Fruit fly (Drosophila melanogaster) whole organism, pupa: ENCODE data around the gene CG14459.

Source experiments
- CG10348 ChIP-seq: fragments of 200-800 bp; sonication (Bioruptor generic); IDR thresholded peaks from 2 replicates; pipeline ENCODE4 v1.3.6; 2022; ENCODE audit warnings: missing biosample characterization, missing genetic modification characterization
- CG12605 ChIP-seq: fragments of 200-800 bp; sonication (Bioruptor generic); IDR thresholded peaks from 2 replicates; pipeline ENCODE4 v1.3.6; 2022; ENCODE audit warnings: missing biosample characterization, missing genetic modification characterization
- CG13204 ChIP-seq: fragments of 200-800 bp; sonication (Bioruptor generic); optimal IDR thresholded peaks from 2 replicates; lab custom pipeline; 2018; ENCODE audit warnings: missing biosample characterization, mild to moderate bottlenecking, missing genetic modification characterization, moderate library complexity
- CG14655 ChIP-seq: fragments of 200-800 bp; sonication (Bioruptor generic); optimal IDR thresholded peaks from 3 replicates; lab custom pipeline; 2017; ENCODE audit warnings: mild to moderate bottlenecking, missing biosample characterization, missing genetic modification reagents, missing genetic modification characterization
- CG15710 ChIP-seq: fragments of 200-800 bp; sonication (Bioruptor generic); optimal IDR thresholded peaks from 2 replicates; lab custom pipeline; 2018; ENCODE audit warnings: missing biosample characterization, mild to moderate bottlenecking, missing genetic modification characterization, moderate library complexity
- CG32121 ChIP-seq: fragments of 200-800 bp; sonication (Bioruptor generic); IDR thresholded peaks from 2 replicates; pipeline ENCODE4 v1.3.6; 2022; ENCODE audit warnings: missing biosample characterization, missing genetic modification characterization
- CG34367 ChIP-seq: fragments of 200-800 bp; sonication (Bioruptor generic); optimal IDR thresholded peaks from 2 replicates; lab custom pipeline; 2018; ENCODE audit warnings: missing biosample characterization, mild to moderate bottlenecking, missing genetic modification characterization
- CG8159 ChIP-seq: fragments of 200-800 bp; sonication (Bioruptor generic); optimal IDR thresholded peaks from 3 replicates; lab custom pipeline; 2018; ENCODE audit warnings: missing biosample characterization, mild to moderate bottlenecking, missing genetic modification characterization, moderate library complexity
- CG8301 ChIP-seq: fragments of 200-800 bp; sonication (Bioruptor generic); optimal IDR thresholded peaks from 2 replicates; lab custom pipeline; 2018; ENCODE audit warnings: missing biosample characterization, mild to moderate bottlenecking, missing genetic modification characterization
- CG9948 ChIP-seq: fragments of 200-800 bp; sonication (Bioruptor generic); optimal IDR thresholded peaks from 2 replicates; lab custom pipeline; 2018; ENCODE audit warnings: missing biosample characterization, mild to moderate bottlenecking, missing genetic modification characterization, moderate library complexity
- D1 ChIP-seq: fragments of 200-800 bp; sonication (Bioruptor generic); optimal IDR thresholded peaks from 2 replicates; lab custom pipeline; 2018; ENCODE audit warnings: missing biosample characterization, mild to moderate bottlenecking, missing genetic modification characterization, moderate library complexity
- EcR ChIP-seq: fragments of 200-800 bp; sonication (Bioruptor generic); optimal IDR thresholded peaks from 3 replicates; lab custom pipeline; 2019; ENCODE audit warnings: missing biosample characterization, missing genetic modification characterization, mild to moderate bottlenecking, moderate library complexity, missing genetic modification reagents
- Ets98B ChIP-seq: fragments of 200-800 bp; sonication (Bioruptor generic); IDR thresholded peaks from 2 replicates; pipeline ENCODE4 v1.3.6; 2022; ENCODE audit warnings: missing biosample characterization, missing genetic modification characterization
- Snoo ChIP-seq: fragments of 200-800 bp; sonication (Bioruptor generic); optimal IDR thresholded peaks from 3 replicates; lab custom pipeline; 2017; ENCODE audit warnings: missing biosample characterization, mild to moderate bottlenecking, missing genetic modification characterization, inconsistent platforms
- fd96Ca ChIP-seq: fragments of 200-800 bp; sonication (Bioruptor generic); IDR thresholded peaks from 3 replicates; pipeline ENCODE4 v1.3.6; 2022; ENCODE audit warnings: missing biosample characterization, missing genetic modification characterization
- gl ChIP-seq: fragments of 200-800 bp; sonication (Bioruptor generic); optimal IDR thresholded peaks from 2 replicates; lab custom pipeline; 2018; ENCODE audit warnings: missing biosample characterization, mild to moderate bottlenecking, missing genetic modification characterization
- rn ChIP-seq: fragments of 200-800 bp; sonication (Bioruptor generic); IDR thresholded peaks from 2 replicates; pipeline ENCODE4 v1.3.6; 2022; ENCODE audit warnings: missing biosample characterization, missing genetic modification characterization

Gene CG14459

DNA sequence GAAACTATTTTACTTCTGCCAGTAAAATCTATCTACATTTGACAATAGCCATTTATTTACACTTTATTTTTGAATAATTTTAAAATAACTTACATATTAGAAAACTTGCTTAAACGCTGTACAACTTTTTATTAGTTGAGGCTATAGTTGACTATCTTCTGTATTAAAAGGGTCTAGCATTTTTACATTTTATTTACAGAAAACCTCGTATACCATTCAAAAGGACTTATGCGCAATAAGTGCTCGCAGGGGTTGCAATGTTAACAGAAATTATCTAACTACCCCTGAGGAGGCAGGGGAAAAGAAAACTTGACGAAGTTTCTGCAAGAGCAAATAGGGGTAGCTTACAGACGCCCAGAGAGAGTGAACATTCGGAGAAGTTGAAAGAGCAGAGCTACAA, 65.4 kb downstream of the CG14459 start:
- TF ChIP-seq CG12605 (no peak), CG9948 (no peak), fd96Ca (GFP tag; lab: Robert Waterston, UW) (no peak), Snoo (tag; lab: Kevin White, UChicago) (no peak), CG8159 (tag; lab: Kevin White, UChicago) (no peak), EcR (GFP tag; lab: Kevin White, UChicago) (no peak), Ets98B (GFP tag; lab: Robert Waterston, UW) (no peak), CG8301 (tag; lab: Kevin White, UChicago) (no peak), CG14655 (GFP tag; lab: Kevin White, UChicago) (no peak), CG13204 (no peak)

DNA sequence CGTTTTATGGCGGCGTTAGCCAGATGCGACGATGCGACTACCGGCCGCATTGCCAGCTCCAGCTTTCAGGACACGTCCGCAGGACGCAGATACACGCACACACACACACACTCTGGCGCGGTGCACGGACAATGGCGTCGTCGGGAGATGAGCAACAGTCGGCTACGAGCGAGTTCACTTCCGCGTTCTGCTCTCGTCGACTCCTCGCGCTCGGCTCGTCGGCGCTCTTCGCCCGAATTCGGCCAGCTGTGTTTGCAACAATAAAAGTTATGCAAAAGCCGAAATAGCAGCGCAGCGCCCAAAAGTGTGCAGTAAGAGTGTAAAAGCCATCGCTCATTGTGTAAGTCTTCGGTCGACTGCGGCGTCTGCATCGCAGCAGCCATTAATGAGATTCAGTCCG, 66.0 kb downstream of the CG14459 start:
- TF ChIP-seq CG13204 = peak; percentile 31
- no peak for TF ChIP-seq CG34367 (tag; lab: Kevin White, UChicago)

DNA sequence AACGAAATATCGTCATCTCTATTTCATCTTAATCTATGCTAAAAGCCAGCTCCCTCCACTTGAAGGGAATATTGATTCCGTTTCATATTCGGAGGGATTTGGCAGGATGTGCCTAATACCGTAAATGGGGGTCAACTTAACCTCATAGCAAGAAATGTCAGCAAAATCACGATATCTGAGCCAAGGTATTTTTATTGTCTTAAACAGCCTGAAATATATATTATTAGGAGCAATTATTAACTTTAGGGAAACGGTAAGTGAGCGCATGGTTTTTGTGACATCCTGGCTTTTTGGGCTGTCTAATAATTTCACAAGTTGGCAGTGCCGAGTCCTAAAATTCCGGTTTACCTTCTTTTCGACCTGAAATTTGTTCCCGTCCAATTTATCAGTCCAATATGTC, 87.8 kb downstream of the CG14459 start, which contains the start of gene Trxr2:
Trxr2 (plus strand) TSS at position 301 of the 400 bp plus-strand sequence.
- TF ChIP-seq CG13204 (no peak), CG10348 (GFP tag; lab: Robert Waterston, UW) (no peak), CG9948 (no peak), Ets98B (GFP tag; lab: Robert Waterston, UW) (no peak), CG14655 (GFP tag; lab: Kevin White, UChicago) (no peak), CG15710 (tag; lab: Kevin White, UChicago) (no peak), CG12605 (no peak)

- no peak for TF ChIP-seq D1 (tag; lab: Kevin White, UChicago)
- TF ChIP-seq CG9948 = no peak
- no peak for TF ChIP-seq rn
- no peak for TF ChIP-seq CG32121 (GFP tag; lab: Robert Waterston, UW)
- TF ChIP-seq Snoo (tag; lab: Kevin White, UChicago) = no peak
- no peak for TF ChIP-seq gl (tag; lab: Kevin White, UChicago)
Measured at dm6 chr3L:22548137-22548536, 89.6 kb downstream of the CG14459 start, which contains the start of gene CG11404. CG11404 (plus strand) TSS chr3L:22548437.
